Worm (Caenorhabditis elegans): ENCODE data around the gene F15E6.5.

DNA sequence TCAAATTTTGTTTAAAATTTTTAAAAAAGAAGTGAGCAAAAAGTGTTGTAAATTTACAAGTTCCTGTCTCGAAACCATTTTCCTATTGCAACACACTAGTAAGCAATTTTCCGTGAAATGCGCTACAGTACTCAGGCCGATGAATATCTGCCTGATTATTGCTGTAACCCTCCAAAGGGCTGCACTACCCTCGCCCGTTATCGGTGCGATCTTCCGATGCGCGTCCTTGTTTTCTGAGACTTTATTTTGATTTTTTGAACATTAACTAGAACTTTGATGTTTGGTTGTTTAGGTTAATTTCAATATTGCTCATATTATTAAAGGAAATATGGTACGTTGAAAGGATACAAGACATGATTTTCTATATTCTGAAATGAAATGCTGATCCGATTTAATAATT, 48.9 kb downstream of the F15E6.5 start:
- TF ChIP-seq ama-1 (optimal IDR thresholded peaks at IDR 0.05) = no peak
- TF ChIP-seq scrt-1 (GFP tag; IDR thresholded peaks at IDR 0.05) = no peak
- TF ChIP-seq tbx-11 (GFP tag; IDR thresholded peaks at IDR 0.05) = no peak
- no peak for TF ChIP-seq hmbx-1 (tag; optimal IDR thresholded peaks at IDR 0.05)
